Worm (Caenorhabditis elegans) whole organism, L2 larva: ENCODE data around the gene T06C12.12.

ENCODE experiments used
- F13H6.1 ChIP-seq: sonication (generic microtip); optimal IDR thresholded peaks from 2 replicates; lab custom pipeline; 2016; ENCODE audit warnings: missing genetic modification characterization, missing compliant biosample characterization
- Y55F3AM.14 ChIP-seq: fragments of 200-800 bp; sonication (Bioruptor generic); optimal IDR thresholded peaks from 2 replicates; lab custom pipeline; 2018; ENCODE audit warnings: mild to moderate bottlenecking, missing genetic modification characterization, missing compliant biosample characterization
- ceh-82 ChIP-seq: fragments of 150-350 bp; optimal IDR thresholded peaks from 2 replicates; lab custom pipeline; 2014; ENCODE audit warnings: missing biosample characterization, missing genetic modification characterization
- dmd-4 ChIP-seq: sonication (generic microtip); optimal IDR thresholded peaks from 2 replicates; lab custom pipeline; 2017; ENCODE audit warnings: missing biosample characterization, missing genetic modification characterization
- fos-1 ChIP-seq: fragments of 150-350 bp; optimal IDR thresholded peaks from 2 replicates; lab custom pipeline; 2014; ENCODE audit warnings: missing biosample characterization, missing genetic modification characterization
- lin-11 ChIP-seq: fragments of 150-350 bp; sonication (generic microtip); optimal IDR thresholded peaks from 2 replicates; lab custom pipeline; 2014; ENCODE audit warnings: missing biosample characterization, missing genetic modification characterization, inconsistent platforms, mixed read lengths
- nhr-10 ChIP-seq: sonication (generic microtip); optimal IDR thresholded peaks from 2 replicates; lab custom pipeline; 2017; ENCODE audit warnings: missing biosample characterization, missing genetic modification characterization
- nhr-23 ChIP-seq: fragments of 150-350 bp; optimal IDR thresholded peaks from 2 replicates; lab custom pipeline; 2014; ENCODE audit warnings: missing biosample characterization, missing genetic modification reagents, missing genetic modification characterization
- nhr-77 ChIP-seq: fragments of 150-350 bp; optimal IDR thresholded peaks from 2 replicates; lab custom pipeline; 2014; ENCODE audit warnings: missing biosample characterization, missing genetic modification characterization
- skn-1 ChIP-seq: sonication (generic microtip); optimal IDR thresholded peaks from 2 replicates; lab custom pipeline; 2017; ENCODE audit warnings: missing biosample characterization, missing genetic modification characterization
- zag-1 ChIP-seq: fragments of 150-350 bp; optimal IDR thresholded peaks from 2 replicates; lab custom pipeline; 2014; ENCODE audit warnings: missing biosample characterization, missing genetic modification characterization
- ztf-11 ChIP-seq: sonication (generic microtip); optimal IDR thresholded peaks from 2 replicates; lab custom pipeline; 2017; ENCODE audit warnings: missing biosample characterization, missing genetic modification characterization

- no peak for TF ChIP-seq lin-11
- no peak for TF ChIP-seq zag-1 (tag; lab: Kevin White, UChicago)
- no peak for TF ChIP-seq dmd-4
- TF ChIP-seq nhr-23 (tag; lab: Kevin White, UChicago), result no peak
- TF ChIP-seq fos-1 (tag; lab: Kevin White, UChicago), result no peak
- TF ChIP-seq ceh-82 (tag; lab: Kevin White, UChicago), result no peak
- no peak for TF ChIP-seq skn-1
- TF ChIP-seq ztf-11 (tag; lab: Kevin White, UChicago), result no peak
- no peak for TF ChIP-seq nhr-10
- no peak for TF ChIP-seq F13H6.1 (tag; lab: Kevin White, UChicago)
- TF ChIP-seq nhr-77, result no peak
- no peak for TF ChIP-seq Y55F3AM.14 (GFP tag; lab: Kevin White, UChicago)
These were observed 4.8 kb downstream of the T06C12.12 start, which contains the start of gene nhr-213 for ce11 chrV:15896671-15897070.
